Worm (Caenorhabditis elegans) whole organism, L2 larva: Measurements from ENCODE around the gene flp-16.

ENCODE experiments used
- elt-1 ChIP-seq: fragments of 150-350 bp; optimal IDR thresholded peaks from 2 replicates; lab custom pipeline; 2014; ENCODE audit warnings: missing biosample characterization, missing genetic modification characterization
- lsy-2 ChIP-seq, 2 experiments: fragments of 150-350 bp in 1 of 2; sonication (generic microtip) in 1 of 2; optimal IDR thresholded peaks; 2 replicates each; lab custom pipeline; 2014 to 2017; ENCODE audit warnings: missing biosample characterization in 2 of 2, missing genetic modification characterization in 2 of 2
- nhr-11 ChIP-seq: fragments of 150-350 bp; optimal IDR thresholded peaks from 2 replicates; lab custom pipeline; 2014; ENCODE audit warnings: missing biosample characterization, missing genetic modification characterization
- nhr-12 ChIP-seq: fragments of 150-350 bp; optimal IDR thresholded peaks from 2 replicates; lab custom pipeline; 2014; ENCODE audit warnings: missing biosample characterization, missing genetic modification characterization
- snpc-4 ChIP-seq: fragments of 150-350 bp; optimal IDR thresholded peaks from 2 replicates; lab custom pipeline; 2014; ENCODE audit warnings: missing biosample characterization, missing genetic modification characterization
- unc-55 ChIP-seq: fragments of 150-350 bp; sonication (generic microtip); optimal IDR thresholded peaks from 3 replicates; lab custom pipeline; 2014; ENCODE audit warnings: missing biosample characterization, missing genetic modification reagents, missing genetic modification characterization
- zag-1 ChIP-seq: fragments of 150-350 bp; optimal IDR thresholded peaks from 2 replicates; lab custom pipeline; 2014; ENCODE audit warnings: missing biosample characterization, missing genetic modification characterization

- TF ChIP-seq lsy-2 (tag; optimal IDR thresholded peaks at IDR 0.05; lab: Kevin White, UChicago) = no peak
- TF ChIP-seq nhr-12 (tag; lab: Kevin White, UChicago) = no peak
- no peak for TF ChIP-seq zag-1 (tag; lab: Kevin White, UChicago)
- no peak for TF ChIP-seq elt-1 (tag; lab: Kevin White, UChicago)
- no peak for TF ChIP-seq snpc-4 (tag; lab: Kevin White, UChicago)
- TF ChIP-seq unc-55 (GFP tag; lab: Kevin White, UChicago) = no peak
- no peak for TF ChIP-seq nhr-11
Measured at ce11 chrII:13278214-13278613, 43.1 kb downstream of the flp-16 start.
